Fruit fly (Drosophila melanogaster): Measurements from ENCODE around the gene Dus4.

Gene Dus4

dm6 chr2L:19037455-19037854 is 25.6 kb upstream of the Dus4 start:
- TF ChIP-seq CG12391 (tag; optimal IDR thresholded peaks at IDR 0.05) (no peak), Side (GFP tag; optimal IDR thresholded peaks at IDR 0.05) (no peak), MESR4 (GFP tag; optimal IDR thresholded peaks at IDR 0.05) (no peak), Pdp1 (GFP tag; optimal IDR thresholded peaks at IDR 0.05) (peak in 1 of 2 experiments; percentile 59), gsb (GFP tag; IDR thresholded peaks at IDR 0.05) (no peak), HLHmδ (GFP tag; optimal IDR thresholded peaks at IDR 0.05) (peak; percentile 67), luna (GFP tag; optimal IDR thresholded peaks at IDR 0.05) (no peak), pita (GFP tag; optimal IDR thresholded peaks at IDR 0.05) (no peak), CG12219 (GFP tag; optimal IDR thresholded peaks at IDR 0.05) (no peak), lab (GFP tag; optimal IDR thresholded peaks at IDR 0.05) (no peak), CG14860 (GFP tag; IDR thresholded peaks at IDR 0.05; ENCODE audit: partially characterized antibody) (0 out of 3 replicates have a peak, but pooled peaks have one; percentile 29), ssp (GFP tag; IDR thresholded peaks at IDR 0.05) (peak; percentile 13; the same call in 1 of the 2 replicates), CG1603 (tag; optimal IDR thresholded peaks at IDR 0.05) (no peak), Hr3 (GFP tag; optimal IDR thresholded peaks at IDR 0.05) (no peak), Med (GFP tag) (peak; percentile 59), esg (GFP tag; conservative IDR thresholded peaks at IDR 0.05) (no peak), Drgx (GFP tag; IDR thresholded peaks at IDR 0.05) (0 out of 2 replicates have a peak, but pooled peaks have one; percentile 9), CG3847 (GFP tag; IDR thresholded peaks at IDR 0.05) (no peak), E2f2 (GFP tag; IDR thresholded peaks at IDR 0.05) (0 out of 2 replicates have a peak, but pooled peaks have one; percentile 7)

dm6 chr2L:19041590-19041989 is 21.5 kb upstream of the Dus4 start, which contains the start of gene Catsup:
Gene Catsup, plus strand, starts transcription at chr2L:19041862.
- TF ChIP-seq amos (GFP tag; IDR thresholded peaks at IDR 0.05; ENCODE audit: partially characterized antibody) (peak; percentile 59), CG16813 (GFP tag; IDR thresholded peaks at IDR 0.05; ENCODE audit: partially characterized antibody) (peak; percentile 63; the same call in 2 of the 3 replicates), eyg (GFP tag; optimal IDR thresholded peaks at IDR 0.05) (no peak), CG9876 (GFP tag; optimal IDR thresholded peaks at IDR 0.05) (no peak), Ets97D (GFP tag; optimal IDR thresholded peaks at IDR 0.05) (no peak), nerfin-2 (GFP tag; IDR thresholded peaks at IDR 0.05; ENCODE audit: partially characterized antibody) (peak; percentile 56; the same call in 1 of the 2 replicates), CG8290 (GFP tag; optimal IDR thresholded peaks at IDR 0.05) (no peak), CG8290 (tag; optimal IDR thresholded peaks at IDR 0.05) (no peak), YL-1 (GFP tag; optimal IDR thresholded peaks at IDR 0.05) (peak; percentile 52), NfI (GFP tag; optimal IDR thresholded peaks at IDR 0.05) (no peak), dmrt11E (tag; optimal IDR thresholded peaks at IDR 0.05) (no peak), CG2199 (GFP tag; IDR thresholded peaks at IDR 0.05) (no peak), MESR4 (GFP tag; optimal IDR thresholded peaks at IDR 0.05) (peak; percentile 54), CG14710 (tag; optimal IDR thresholded peaks at IDR 0.05) (peak; percentile 22), phol (tag; optimal IDR thresholded peaks at IDR 0.05) (peak; percentile 17), CG33213 (GFP tag; optimal IDR thresholded peaks at IDR 0.05) (no peak), ato (GFP tag; IDR thresholded peaks at IDR 0.05; ENCODE audit: partially characterized antibody) (0 out of 2 replicates have a peak, but pooled peaks have one; percentile 18), zen (tag; optimal IDR thresholded peaks at IDR 0.05) (no peak), gsb-n (tag; optimal IDR thresholded peaks at IDR 0.05) (no peak), CG13287 (GFP tag; IDR thresholded peaks at IDR 0.05; ENCODE audit: partially characterized antibody) (peak; percentile 84), Xbp1 (GFP tag; optimal IDR thresholded peaks at IDR 0.05) (peak; percentile 24), croc (GFP tag; conservative IDR thresholded peaks at IDR 0.05) (no peak), Sry-δ (GFP tag; optimal IDR thresholded peaks at IDR 0.05) (peak; percentile 61), CG3281 (GFP tag; optimal IDR thresholded peaks at IDR 0.05) (no peak), Rfx (GFP tag; IDR thresholded peaks at IDR 0.05) (no peak), CG2116 (GFP tag; optimal IDR thresholded peaks at IDR 0.05) (peak; percentile 74), CG34224 (GFP tag; IDR thresholded peaks at IDR 0.05; ENCODE audit: partially characterized antibody) (peak; percentile 58), Asciz (GFP tag; optimal IDR thresholded peaks at IDR 0.05) (no peak), CG14860 (GFP tag; IDR thresholded peaks at IDR 0.05; ENCODE audit: partially characterized antibody) (peak; percentile 47; the same call in 2 of the 3 replicates), bsh (GFP tag; optimal IDR thresholded peaks at IDR 0.05) (no peak), trem (tag; optimal IDR thresholded peaks at IDR 0.05) (peak; percentile 16), aop (GFP tag; IDR thresholded peaks at IDR 0.05) (no peak)

Measured in whole organism, embryonic.